Worm (Caenorhabditis elegans) whole organism, L4/young adult: ENCODE measurements around the gene dhs-13.

Experiments
- W03F9.2 ChIP-seq: fragments of 150-350 bp; optimal IDR thresholded peaks from 2 replicates; lab custom pipeline; 2014; ENCODE audit warnings: missing biosample characterization, missing genetic modification characterization
- dao-5 ChIP-seq: sonication (generic microtip); optimal IDR thresholded peaks from 2 replicates; lab custom pipeline; 2016; ENCODE audit warnings: missing genotype, missing genetic modification characterization, moderate library complexity, missing compliant biosample characterization
- him-1 ChIP-seq: sonication (generic microtip); optimal IDR thresholded peaks from 2 replicates; lab custom pipeline; 2016; ENCODE audit warnings: missing genotype, missing genetic modification reagents, missing genetic modification characterization, missing compliant biosample characterization

DNA sequence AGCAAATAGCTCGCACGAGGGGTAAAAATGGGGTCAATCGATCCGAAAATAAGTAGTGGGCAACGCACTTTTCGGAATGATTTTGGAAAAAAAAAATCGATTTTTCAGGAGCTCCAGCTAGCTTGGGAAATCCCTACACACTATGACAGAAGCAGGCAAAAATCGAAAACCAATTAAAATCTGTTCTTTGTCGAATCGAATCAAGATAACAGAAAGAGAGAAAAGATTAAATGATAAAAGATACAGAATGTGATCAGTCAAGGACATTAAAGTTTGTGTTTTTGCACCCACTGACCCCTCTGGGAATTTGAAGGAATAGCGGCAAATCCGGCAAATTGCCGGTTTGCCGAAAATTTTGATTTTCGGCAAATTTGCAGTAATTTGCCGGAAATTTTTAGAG, 4.1 kb downstream of the dhs-13 start:
- TF ChIP-seq W03F9.2 (tag; lab: Kevin White, UChicago) (no peak), him-1 (tag; lab: Kevin White, UChicago) (no peak), dao-5 (no peak)
